Worm (Caenorhabditis elegans): ENCODE measurements around the gene ifa-4.

Gene ifa-4

DNA sequence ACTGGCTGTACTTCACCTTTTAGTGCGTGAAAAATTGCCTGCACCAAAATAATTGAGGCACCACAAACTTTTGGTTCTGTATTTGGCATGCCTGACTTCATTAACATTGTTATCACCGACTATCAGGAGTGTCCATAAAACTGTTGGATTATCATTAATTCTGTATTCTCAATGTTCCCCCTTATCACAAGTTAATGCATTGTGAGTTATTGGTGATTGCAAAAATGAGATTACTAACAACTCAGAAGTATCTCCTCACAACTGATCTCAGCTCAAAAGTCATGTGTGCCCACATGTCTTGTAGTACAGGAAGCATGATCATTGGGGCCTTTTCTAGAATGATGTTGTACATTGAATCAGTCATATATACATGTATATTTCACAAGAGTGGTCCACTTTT, 30.1 kb downstream of the ifa-4 start, which contains the start of gene arrd-23:
Gene arrd-23 (plus strand): TSS at position 301 of the 400 bp plus-strand sequence.
- TF ChIP-seq ama-1 (optimal IDR thresholded peaks at IDR 0.05) (no peak), aly-2 (tag; optimal IDR thresholded peaks at IDR 0.05) (no peak), lin-35 (GFP tag; optimal IDR thresholded peaks at IDR 0.05) (no peak), lin-15B (tag; optimal IDR thresholded peaks at IDR 0.05) (no peak), fkh-8 (tag; optimal IDR thresholded peaks at IDR 0.05) (no peak), lin-13 (GFP tag; optimal IDR thresholded peaks at IDR 0.05) (no peak)

DNA sequence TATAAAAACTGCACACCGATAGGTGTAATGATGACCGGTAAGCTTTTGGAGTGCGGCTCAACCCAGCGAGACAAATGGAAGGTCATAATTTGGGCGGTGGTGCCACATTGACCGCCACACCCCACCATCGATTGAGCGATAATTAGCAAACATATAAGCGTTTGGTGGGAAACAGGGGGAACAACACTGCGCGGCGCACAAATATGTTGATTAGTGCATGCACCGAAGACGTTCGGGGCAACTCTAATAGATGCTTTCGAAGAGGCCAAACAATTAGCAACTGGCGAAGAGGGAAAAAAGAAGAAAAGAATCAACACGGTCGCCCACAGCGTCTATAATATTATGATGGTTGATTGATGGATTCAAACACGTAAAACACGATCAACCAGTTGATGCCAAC, 34.5 kb downstream of the ifa-4 start:
- TF ChIP-seq tbx-2 (tag; optimal IDR thresholded peaks at IDR 0.05), result no peak
- TF ChIP-seq lin-14 (GFP tag; optimal IDR thresholded peaks at IDR 0.05), result no peak
- TF ChIP-seq hpl-2 (GFP tag; optimal IDR thresholded peaks at IDR 0.05), result no peak
- no peak for TF ChIP-seq ztf-4 (tag; optimal IDR thresholded peaks at IDR 0.05)
- TF ChIP-seq dpl-1 (GFP tag; optimal IDR thresholded peaks at IDR 0.05), result no peak
- TF ChIP-seq blmp-1 (tag; optimal IDR thresholded peaks at IDR 0.05), result no peak

ce11 chrX:4879998-4880397, 35.8 kb downstream of the ifa-4 start:
- TF ChIP-seq snu-23 (GFP tag; optimal IDR thresholded peaks at IDR 0.05) (no peak), C04F5.9 (tag; optimal IDR thresholded peaks at IDR 0.05) (no peak), nhr-85 (tag) (peak; percentile 19), hlh-17 (GFP tag; optimal IDR thresholded peaks at IDR 0.05; ENCODE audit: borderline replicate concordance) (no peak)

DNA sequence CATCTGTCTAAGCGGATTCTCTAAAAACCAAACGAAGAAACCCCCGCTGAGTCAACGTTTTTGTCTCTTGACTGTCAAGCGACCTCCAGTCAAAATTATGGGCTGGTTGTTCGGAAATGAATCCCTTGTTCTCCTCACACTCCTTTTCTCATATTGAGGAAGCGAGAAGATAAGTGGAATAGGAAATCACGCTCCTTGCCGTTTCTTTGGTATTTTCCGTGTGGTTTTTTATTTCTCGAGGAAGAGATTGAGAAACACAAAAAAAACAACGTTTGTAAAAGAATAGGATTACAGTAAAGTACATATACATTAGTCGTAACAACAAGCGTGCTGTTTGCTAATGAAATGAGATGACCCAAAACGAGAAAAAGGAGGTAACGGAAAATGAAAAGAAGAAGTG, 38.9 kb downstream of the ifa-4 start, which contains the start of gene tsp-14:
Gene tsp-14 (minus strand): TSS at position 62 of the 400 bp plus-strand sequence.
- TF ChIP-seq mep-1 (tag; optimal IDR thresholded peaks at IDR 0.05), result peak; percentile 36
- peak in 1 of 6 experiments; percentile 3 for TF ChIP-seq elt-3 (tag; optimal IDR thresholded peaks at IDR 0.05)
- TF ChIP-seq sup-37 (GFP tag; optimal IDR thresholded peaks at IDR 0.05), result no peak
- no peak for TF ChIP-seq jun-1 (tag; optimal IDR thresholded peaks at IDR 0.05)
- TF ChIP-seq snu-23 (GFP tag; optimal IDR thresholded peaks at IDR 0.05), result peak; percentile 12
- TF ChIP-seq nhr-90 (tag; optimal IDR thresholded peaks at IDR 0.05; ENCODE audit: poor library complexity), result peak; percentile 8
- TF ChIP-seq nhr-85 (tag), result peak; percentile 88
- TF ChIP-seq blmp-1 (tag; optimal IDR thresholded peaks at IDR 0.05), result peak; percentile 79
- peak; percentile 81 for TF ChIP-seq lin-14 (GFP tag; optimal IDR thresholded peaks at IDR 0.05)

ce11 chrX:4875296-4875695, 40.5 kb downstream of the ifa-4 start:
- TF ChIP-seq mep-1 (tag; optimal IDR thresholded peaks at IDR 0.05) (no peak), nhr-11 (tag; optimal IDR thresholded peaks at IDR 0.05) (no peak), elt-3 (tag; optimal IDR thresholded peaks at IDR 0.05) (no peak), ceh-88 (GFP tag; IDR thresholded peaks at IDR 0.05) (no peak), swsn-7 (tag; optimal IDR thresholded peaks at IDR 0.05) (no peak), ceh-8 (GFP tag; optimal IDR thresholded peaks at IDR 0.05) (no peak), blmp-1 (tag; optimal IDR thresholded peaks at IDR 0.05) (peak; percentile 96), fkh-4 (tag; optimal IDR thresholded peaks at IDR 0.05; ENCODE audit: borderline replicate concordance) (no peak), ets-5 (GFP tag; IDR thresholded peaks at IDR 0.05) (no peak), unc-130 (tag; optimal IDR thresholded peaks at IDR 0.05) (no peak), nhr-85 (tag) (peak; percentile 12), zag-1 (tag; optimal IDR thresholded peaks at IDR 0.05) (no peak)

- TF ChIP-seq vab-15 (tag; optimal IDR thresholded peaks at IDR 0.05), result no peak
- TF ChIP-seq fkh-4 (tag; optimal IDR thresholded peaks at IDR 0.05; ENCODE audit: borderline replicate concordance), result no peak
- peak; percentile 37 for TF ChIP-seq lin-14 (GFP tag; optimal IDR thresholded peaks at IDR 0.05)
- no peak for TF ChIP-seq nhr-84 (tag; optimal IDR thresholded peaks at IDR 0.05)
These were observed 43.0 kb downstream of the ifa-4 start for ce11 chrX:4872758-4873157.

DNA sequence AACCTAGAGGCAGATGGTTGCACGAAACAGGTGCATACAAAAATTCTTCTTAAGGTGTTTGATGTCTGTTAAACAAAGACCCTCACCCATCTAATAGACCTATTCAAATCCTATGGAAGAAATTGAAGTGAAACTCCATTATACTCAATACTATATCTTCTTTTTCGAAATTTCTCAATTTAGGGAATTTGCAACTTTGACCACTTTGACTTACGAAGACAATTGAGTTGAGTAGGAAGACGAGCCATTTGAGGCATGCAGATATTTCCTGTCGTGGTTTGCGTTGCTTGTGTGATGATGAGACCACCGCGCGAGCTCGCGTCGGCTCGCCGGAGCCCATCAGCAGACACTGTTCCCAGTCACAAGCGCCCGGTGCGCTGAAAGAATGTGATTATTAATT, 45.1 kb downstream of the ifa-4 start:
- TF ChIP-seq fkh-10 (GFP tag; optimal IDR thresholded peaks at IDR 0.05) (peak; percentile 28), lin-14 (GFP tag; optimal IDR thresholded peaks at IDR 0.05) (peak; percentile 16), mep-1 (tag; optimal IDR thresholded peaks at IDR 0.05) (peak; percentile 9), jun-1 (tag; optimal IDR thresholded peaks at IDR 0.05) (no peak)
